Worm (Caenorhabditis elegans) whole organism, L2 larva: ENCODE data around the gene F53H4.6.

Experiments used
- F13H6.1 ChIP-seq: sonication (generic microtip); optimal IDR thresholded peaks from 2 replicates; lab custom pipeline; 2016; ENCODE audit warnings: missing genetic modification characterization, missing compliant biosample characterization
- R02D3.7 ChIP-seq: fragments of 150-350 bp; optimal IDR thresholded peaks from 2 replicates; lab custom pipeline; 2014; ENCODE audit warnings: missing biosample characterization, missing genetic modification characterization
- Y55F3AM.14 ChIP-seq: fragments of 200-800 bp; sonication (Bioruptor generic); optimal IDR thresholded peaks from 2 replicates; lab custom pipeline; 2018; ENCODE audit warnings: mild to moderate bottlenecking, missing genetic modification characterization, missing compliant biosample characterization
- ZK546.5 ChIP-seq: sonication (generic microtip); optimal IDR thresholded peaks from 2 replicates; lab custom pipeline; 2017; ENCODE audit warnings: missing biosample characterization, missing genetic modification characterization
- alr-1 ChIP-seq: fragments of 150-350 bp; optimal IDR thresholded peaks from 2 replicates; lab custom pipeline; 2014; ENCODE audit warnings: missing biosample characterization, missing genetic modification characterization
- aly-2 ChIP-seq: fragments of 150-350 bp; optimal IDR thresholded peaks from 2 replicates; lab custom pipeline; 2014; ENCODE audit warnings: missing biosample characterization, missing genetic modification characterization
- ama-1 ChIP-seq: fragments of 150-350 bp; optimal IDR thresholded peaks from 2 replicates; lab custom pipeline; 2018; ENCODE audit warnings: inconsistent platforms
- blmp-1 ChIP-seq: sonication (generic microtip); optimal IDR thresholded peaks from 2 replicates; lab custom pipeline; 2017; ENCODE audit warnings: missing genetic modification characterization, mild to moderate bottlenecking, missing compliant biosample characterization, antibody characterized with exemption, moderate library complexity; ENCODE audit not compliant: insufficient read depth
- ceh-16 ChIP-seq: fragments of 150-350 bp; optimal IDR thresholded peaks from 2 replicates; lab custom pipeline; 2014; ENCODE audit warnings: missing biosample characterization, missing genetic modification characterization
- ceh-82 ChIP-seq: fragments of 150-350 bp; optimal IDR thresholded peaks from 2 replicates; lab custom pipeline; 2014; ENCODE audit warnings: missing biosample characterization, missing genetic modification characterization
- dmd-4 ChIP-seq: sonication (generic microtip); optimal IDR thresholded peaks from 2 replicates; lab custom pipeline; 2017; ENCODE audit warnings: missing biosample characterization, missing genetic modification characterization
- egl-27 ChIP-seq: sonication (generic microtip); optimal IDR thresholded peaks from 3 replicates; lab custom pipeline; 2017; ENCODE audit warnings: missing biosample characterization, missing genetic modification reagents, missing genetic modification characterization
- elt-1 ChIP-seq: fragments of 150-350 bp; optimal IDR thresholded peaks from 2 replicates; lab custom pipeline; 2014; ENCODE audit warnings: missing biosample characterization, missing genetic modification characterization
- elt-3 ChIP-seq: sonication (generic microtip); optimal IDR thresholded peaks from 2 replicates; lab custom pipeline; 2017; ENCODE audit warnings: missing biosample characterization, missing genetic modification characterization
- fos-1 ChIP-seq: fragments of 150-350 bp; optimal IDR thresholded peaks from 2 replicates; lab custom pipeline; 2014; ENCODE audit warnings: missing biosample characterization, missing genetic modification characterization
- gmeb-1 ChIP-seq: fragments of 150-350 bp; optimal IDR thresholded peaks from 2 replicates; lab custom pipeline; 2014; ENCODE audit warnings: missing biosample characterization, missing genetic modification characterization
- lin-11 ChIP-seq: fragments of 150-350 bp; sonication (generic microtip); optimal IDR thresholded peaks from 2 replicates; lab custom pipeline; 2014; ENCODE audit warnings: missing biosample characterization, missing genetic modification characterization, inconsistent platforms, mixed read lengths
- lin-13 ChIP-seq: fragments of 150-350 bp; optimal IDR thresholded peaks from 2 replicates; lab custom pipeline; 2014; ENCODE audit warnings: missing biosample characterization, missing genetic modification reagents, missing genetic modification characterization
- lin-39 ChIP-seq: fragments of 150-350 bp; optimal IDR thresholded peaks from 2 replicates; lab custom pipeline; 2014; ENCODE audit warnings: missing biosample characterization, missing genetic modification reagents, missing genetic modification characterization
- lsy-2 ChIP-seq, 2 experiments: fragments of 150-350 bp in 1 of 2; sonication (generic microtip) in 1 of 2; optimal IDR thresholded peaks; 2 replicates each; lab custom pipeline; 2014 to 2017; ENCODE audit warnings: missing biosample characterization in 2 of 2, missing genetic modification characterization in 2 of 2
- mab-5 ChIP-seq: fragments of 150-350 bp; optimal IDR thresholded peaks from 2 replicates; lab custom pipeline; 2014; ENCODE audit warnings: missing biosample characterization, missing genetic modification characterization
- mbf-1 ChIP-seq: sonication (generic microtip); optimal IDR thresholded peaks from 2 replicates; lab custom pipeline; 2017; ENCODE audit warnings: missing biosample characterization, missing genetic modification characterization
- mdl-1 ChIP-seq, 2 experiments: fragments of 150-350 bp in 1 of 2; sonication (generic microtip) in 1 of 2; optimal IDR thresholded peaks; 2 replicates each; lab custom pipeline; 2017; ENCODE audit warnings: missing biosample characterization in 2 of 2, missing genetic modification characterization in 2 of 2
- nhr-10 ChIP-seq: sonication (generic microtip); optimal IDR thresholded peaks from 2 replicates; lab custom pipeline; 2017; ENCODE audit warnings: missing biosample characterization, missing genetic modification characterization
- nhr-11 ChIP-seq: fragments of 150-350 bp; optimal IDR thresholded peaks from 2 replicates; lab custom pipeline; 2014; ENCODE audit warnings: missing biosample characterization, missing genetic modification characterization
- nhr-12 ChIP-seq: fragments of 150-350 bp; optimal IDR thresholded peaks from 2 replicates; lab custom pipeline; 2014; ENCODE audit warnings: missing biosample characterization, missing genetic modification characterization
- nhr-129 ChIP-seq: fragments of 150-350 bp; optimal IDR thresholded peaks from 2 replicates; lab custom pipeline; 2014; ENCODE audit warnings: missing biosample characterization, missing genetic modification characterization
- nhr-21 ChIP-seq: fragments of 150-350 bp; optimal IDR thresholded peaks from 2 replicates; lab custom pipeline; 2014; ENCODE audit warnings: missing biosample characterization, missing genetic modification characterization
- nhr-23 ChIP-seq: fragments of 150-350 bp; optimal IDR thresholded peaks from 2 replicates; lab custom pipeline; 2014; ENCODE audit warnings: missing biosample characterization, missing genetic modification reagents, missing genetic modification characterization
- nhr-237 ChIP-seq: fragments of 150-350 bp; optimal IDR thresholded peaks from 2 replicates; lab custom pipeline; 2014; ENCODE audit warnings: missing biosample characterization, missing genetic modification characterization
- nhr-25 ChIP-seq: fragments of 150-350 bp; sonication (generic microtip); optimal IDR thresholded peaks from 3 replicates; lab custom pipeline; 2014; ENCODE audit warnings: missing biosample characterization, missing genetic modification characterization
- nhr-6 ChIP-seq: fragments of 150-350 bp; optimal IDR thresholded peaks from 2 replicates; lab custom pipeline; 2014; ENCODE audit warnings: missing biosample characterization, missing genetic modification characterization
- nhr-77 ChIP-seq: fragments of 150-350 bp; optimal IDR thresholded peaks from 2 replicates; lab custom pipeline; 2014; ENCODE audit warnings: missing biosample characterization, missing genetic modification characterization
- peb-1 ChIP-seq: fragments of 150-350 bp; optimal IDR thresholded peaks from 2 replicates; lab custom pipeline; 2014; ENCODE audit warnings: missing biosample characterization, missing genetic modification characterization
- sem-4 ChIP-seq: fragments of 150-350 bp; optimal IDR thresholded peaks from 2 replicates; lab custom pipeline; 2014; ENCODE audit warnings: missing biosample characterization, missing genetic modification reagents, missing genetic modification characterization
- skn-1 ChIP-seq: sonication (generic microtip); optimal IDR thresholded peaks from 2 replicates; lab custom pipeline; 2017; ENCODE audit warnings: missing biosample characterization, missing genetic modification characterization
- sma-3 ChIP-seq: sonication (generic microtip); optimal IDR thresholded peaks from 2 replicates; lab custom pipeline; 2016; ENCODE audit warnings: missing genetic modification reagents, missing genetic modification characterization, missing compliant biosample characterization
- sma-9 ChIP-seq, 2 experiments: fragments of 150-350 bp in 1 of 2; sonication (generic microtip) in 1 of 2; optimal IDR thresholded peaks; 2 replicates each; lab custom pipeline; 2014 to 2016; ENCODE audit warnings: missing genetic modification characterization in 2 of 2, mild to moderate bottlenecking in 1 of 2, missing biosample characterization in 1 of 2, missing compliant biosample characterization in 1 of 2, missing genetic modification reagents in 1 of 2, moderate library complexity in 1 of 2
- snpc-4 ChIP-seq: fragments of 150-350 bp; optimal IDR thresholded peaks from 2 replicates; lab custom pipeline; 2014; ENCODE audit warnings: missing biosample characterization, missing genetic modification characterization
- unc-39 ChIP-seq: fragments of 150-350 bp; optimal IDR thresholded peaks from 2 replicates; lab custom pipeline; 2014; ENCODE audit warnings: missing biosample characterization, missing genetic modification characterization
- unc-62 ChIP-seq: fragments of 150-350 bp; optimal IDR thresholded peaks from 2 replicates; lab custom pipeline; 2014; ENCODE audit warnings: missing biosample characterization, missing genetic modification reagents, missing genetic modification characterization
- zag-1 ChIP-seq: fragments of 150-350 bp; optimal IDR thresholded peaks from 2 replicates; lab custom pipeline; 2014; ENCODE audit warnings: missing biosample characterization, missing genetic modification characterization
- ztf-1 ChIP-seq: fragments of 200-800 bp; sonication (Bioruptor generic); conservative IDR thresholded peaks from 2 replicates; pipeline ENCODE4 v1.3.6; 2022; ENCODE audit warnings: missing genetic modification characterization, missing compliant biosample characterization
- ztf-11 ChIP-seq: sonication (generic microtip); optimal IDR thresholded peaks from 2 replicates; lab custom pipeline; 2017; ENCODE audit warnings: missing biosample characterization, missing genetic modification characterization
- ztf-4 ChIP-seq: fragments of 150-350 bp; optimal IDR thresholded peaks from 2 replicates; lab custom pipeline; 2014; ENCODE audit warnings: missing biosample characterization, missing genetic modification characterization

The F53H4.6 gene

DNA sequence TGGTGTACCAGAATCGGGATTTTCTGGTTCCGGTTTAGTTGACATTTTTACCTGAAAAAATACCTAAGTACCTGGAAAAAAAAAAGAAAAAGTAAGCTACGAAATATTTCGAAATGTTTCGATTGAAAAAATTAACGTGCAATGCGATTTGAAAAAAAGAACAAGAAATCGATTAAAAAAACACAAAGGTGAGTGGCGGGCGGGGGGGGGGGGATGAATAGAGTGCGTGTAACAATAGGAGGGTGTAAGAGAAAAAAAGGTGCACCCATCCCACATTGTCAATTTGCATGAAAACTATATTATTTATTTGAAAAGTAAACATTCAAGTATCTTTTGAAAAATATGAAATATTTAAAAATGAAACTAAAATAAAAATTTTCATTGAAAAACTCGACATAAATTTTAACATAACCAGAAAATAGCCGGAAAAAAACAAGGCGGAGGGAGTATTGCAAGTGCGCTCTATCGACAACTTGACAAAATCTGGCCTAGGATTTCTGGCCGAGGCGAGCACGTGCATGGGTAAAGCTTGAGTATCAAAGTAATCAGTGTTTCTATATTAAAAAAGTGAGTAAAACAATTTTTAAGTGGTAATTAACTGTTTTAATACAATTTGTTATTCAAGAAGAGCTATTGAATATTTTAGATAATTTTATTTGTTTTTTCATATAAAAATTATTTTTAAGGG lies 5.6 kb upstream of the F53H4.6 start, which contains the start of the genes csb-1 and F53H4.4 (continued):
- peak; percentile 72 to 96 for TF ChIP-seq mdl-1 (tag; optimal IDR thresholded peaks at IDR 0.05; lab: Kevin White, UChicago)

DNA sequence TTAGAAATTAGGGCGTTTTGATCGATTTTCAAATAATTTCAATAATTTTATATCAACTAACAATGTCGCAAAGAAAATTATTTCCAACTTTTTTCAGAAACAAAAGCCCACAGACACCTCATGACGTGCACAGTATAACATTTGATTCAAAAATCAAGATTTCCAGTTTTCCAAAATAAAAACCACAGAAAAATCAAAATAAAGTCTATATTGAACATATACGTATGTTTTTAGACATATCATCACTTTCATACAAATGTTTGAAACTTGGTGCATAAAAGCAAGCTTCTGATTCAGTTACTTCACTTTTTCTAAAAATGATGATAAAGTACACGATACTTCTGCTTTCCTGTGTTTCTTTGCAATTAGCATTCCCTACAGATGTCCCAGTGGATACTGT lies 3.6 kb downstream of the F53H4.6 start, which contains the start of gene F53H4.2:
Gene F53H4.2 (plus strand): TSS at position 301 of the 400 bp plus-strand sequence.
- TF ChIP-seq aly-2 (no peak), Y55F3AM.14 (GFP tag; lab: Kevin White, UChicago) (no peak), nhr-237 (tag; lab: Kevin White, UChicago) (no peak), F13H6.1 (no peak), lin-13 (GFP tag; lab: Kevin White, UChicago) (no peak)

DNA sequence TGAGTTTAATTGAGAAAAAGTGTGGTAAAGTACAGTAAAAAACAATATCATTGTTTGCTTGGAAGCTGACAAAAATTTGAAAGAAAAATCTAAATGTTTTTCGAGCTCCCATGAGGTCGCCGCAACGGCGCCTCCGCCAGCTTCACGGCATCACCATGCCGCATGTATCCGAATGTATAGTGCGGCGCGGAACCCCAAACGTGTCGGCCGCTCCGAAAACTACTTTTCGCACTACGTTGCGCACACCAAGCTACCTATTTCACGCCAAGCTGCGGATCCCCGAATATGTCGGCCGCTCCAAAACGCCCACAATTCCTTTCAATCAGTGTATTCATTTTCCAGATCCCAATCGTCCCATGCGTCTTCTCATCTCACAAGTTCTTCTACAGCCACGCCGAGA lies 9.4 kb downstream of the F53H4.6 start:
- TF ChIP-seq nhr-6 (tag; lab: Kevin White, UChicago): no peak
- TF ChIP-seq snpc-4 (tag; lab: Kevin White, UChicago): peak; percentile 47

DNA sequence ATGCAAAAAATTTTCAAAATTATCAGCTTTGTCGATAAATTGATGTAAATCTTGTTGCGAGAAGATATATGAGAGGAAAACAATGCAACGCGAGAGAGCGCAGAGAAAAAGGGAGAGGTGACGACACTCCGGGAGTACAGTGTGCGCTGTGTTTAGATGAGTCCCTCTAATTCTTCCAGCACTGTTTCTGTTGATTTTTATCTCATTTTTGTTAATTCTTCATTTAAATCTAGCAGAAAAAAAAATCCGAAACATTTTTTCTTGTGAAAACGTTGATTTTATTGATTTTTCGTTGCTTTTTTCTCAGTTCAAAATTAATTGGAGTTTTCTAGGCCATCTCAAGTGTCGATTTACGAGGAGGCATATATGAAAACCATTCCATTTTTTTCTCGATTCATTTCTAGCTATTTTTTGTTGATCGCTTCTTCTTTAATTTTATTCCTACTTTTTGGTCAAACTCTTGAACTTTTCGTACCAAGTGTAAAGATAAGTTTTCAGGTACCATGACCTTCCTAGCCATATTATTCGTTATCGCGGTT lies 10.9 kb downstream of the F53H4.6 start, which contains the start of gene acl-1:
Gene acl-1 (plus strand): TSS at position 489 of the 539 bp plus-strand sequence.
- TF ChIP-seq lin-11 (tag; lab: Kevin White, UChicago) (peak; percentile 30), elt-1 (no peak), nhr-6 (tag; lab: Kevin White, UChicago) (peak; percentile 61), lin-39 (tag; lab: Kevin White, UChicago) (no peak), nhr-237 (tag; lab: Kevin White, UChicago) (no peak), nhr-129 (tag; lab: Kevin White, UChicago) (peak; percentile 78), snpc-4 (tag; lab: Kevin White, UChicago) (peak; percentile 14), ZK546.5 (tag; lab: Kevin White, UChicago) (no peak), sma-9 (GFP tag; optimal IDR thresholded peaks at IDR 0.05; lab: Kevin White, UChicago) (peak; percentile 68), sma-9 (tag; optimal IDR thresholded peaks at IDR 0.05; lab: Kevin White, UChicago) (no peak), zag-1 (tag; lab: Kevin White, UChicago) (no peak), nhr-23 (tag; lab: Kevin White, UChicago) (no peak), F13H6.1 (peak; percentile 85), alr-1 (tag; lab: Kevin White, UChicago) (no peak), nhr-77 (tag; lab: Kevin White, UChicago) (peak; percentile 35), ceh-82 (tag; lab: Kevin White, UChicago) (no peak), mdl-1 (tag; optimal IDR thresholded peaks at IDR 0.05; lab: Kevin White, UChicago) (peak in 1 of 2 experiments; percentile 21), dmd-4 (tag; lab: Kevin White, UChicago) (no peak), nhr-21 (peak; percentile 67), ztf-1 (no peak), nhr-11 (tag; lab: Kevin White, UChicago) (no peak), gmeb-1 (tag; lab: Kevin White, UChicago) (peak; percentile 57), egl-27 (no peak), peb-1 (tag; lab: Kevin White, UChicago) (no peak), ama-1 (lab: Kevin White, UChicago) (no peak), R02D3.7 (tag; lab: Kevin White, UChicago) (peak; percentile 96), blmp-1 (peak; percentile 60), ceh-16 (tag; lab: Kevin White, UChicago) (peak; percentile 6), mbf-1 (no peak), unc-62 (no peak), lsy-2 (tag; optimal IDR thresholded peaks at IDR 0.05; lab: Kevin White, UChicago) (peak; percentile 77 to 92), nhr-25 (tag; lab: Kevin White, UChicago) (no peak), sem-4 (tag; lab: Kevin White, UChicago) (peak; percentile 65), fos-1 (peak; percentile 9), nhr-12 (no peak), sma-3 (peak; percentile 88), ztf-11 (tag; lab: Kevin White, UChicago) (no peak), Y55F3AM.14 (GFP tag; lab: Kevin White, UChicago) (peak; percentile 33), skn-1 (tag; lab: Kevin White, UChicago) (peak; percentile 35), mab-5 (tag; lab: Kevin White, UChicago) (peak; percentile 72), aly-2 (no peak), elt-3 (tag; lab: Kevin White, UChicago) (no peak), unc-39 (tag; lab: Kevin White, UChicago) (no peak), nhr-10 (no peak), ztf-4 (tag; lab: Kevin White, UChicago) (peak; percentile 37), lin-13 (GFP tag; lab: Kevin White, UChicago) (peak; percentile 72)
